Worm (Caenorhabditis elegans) whole organism, L4 larva: ENCODE results near the gene fbxa-32.

Source experiments
- D1046.2 ChIP-seq: fragments of 200-800 bp; sonication (Bioruptor generic); IDR thresholded peaks from 2 replicates; pipeline ENCODE4 v1.3.6; 2022; ENCODE audit warnings: missing genetic modification characterization, missing compliant biosample characterization
- R02D3.7 ChIP-seq: fragments of 150-350 bp; sonication (generic microtip); optimal IDR thresholded peaks from 3 replicates; lab custom pipeline; 2014; ENCODE audit warnings: missing biosample characterization, missing genetic modification characterization
- T26A8.4 ChIP-seq: fragments of 200-800 bp; sonication (Bioruptor generic); IDR thresholded peaks from 2 replicates; pipeline ENCODE4 v1.3.6; 2022; ENCODE audit warnings: missing genetic modification characterization, missing compliant biosample characterization
- Y105C5A.15 ChIP-seq: fragments of 200-800 bp; sonication (Bioruptor generic); IDR thresholded peaks from 2 replicates; pipeline ENCODE4 v1.3.6; 2022; ENCODE audit warnings: missing genetic modification characterization, missing compliant biosample characterization
- Y5F2A.4 ChIP-seq: fragments of 200-800 bp; sonication (Bioruptor generic); optimal IDR thresholded peaks from 2 replicates; lab custom pipeline; 2018; ENCODE audit warnings: mild to moderate bottlenecking, missing genetic modification characterization, missing compliant biosample characterization
- ZK546.5 ChIP-seq, 2 experiments: sonication (generic microtip); optimal IDR thresholded peaks; 2 replicates each; lab custom pipeline; 2017; ENCODE audit warnings: missing biosample characterization in 2 of 2, missing genetic modification characterization in 2 of 2
- ama-1 ChIP-seq: fragments of 150-350 bp; optimal IDR thresholded peaks from 2 replicates; lab custom pipeline; 2014; ENCODE audit warnings: inconsistent platforms, mixed read lengths
- arid-1 ChIP-seq: fragments of 200-800 bp; sonication (Bioruptor generic); conservative IDR thresholded peaks from 2 replicates; pipeline ENCODE4 v1.3.6; 2022; ENCODE audit warnings: missing genetic modification reagents, missing genetic modification characterization, missing compliant biosample characterization
- ceh-20 ChIP-seq: fragments of 200-800 bp; sonication (Bioruptor generic); IDR thresholded peaks from 2 replicates; pipeline ENCODE4 v1.3.6; 2022; ENCODE audit warnings: missing genetic modification reagents, missing genetic modification characterization, missing compliant biosample characterization
- dmd-9 ChIP-seq: fragments of 200-800 bp; sonication (Bioruptor generic); IDR thresholded peaks from 2 replicates; pipeline ENCODE4 v1.3.6; 2022; ENCODE audit warnings: missing genetic modification reagents, missing genetic modification characterization, missing compliant biosample characterization
- fos-1 ChIP-seq: fragments of 150-350 bp; optimal IDR thresholded peaks from 2 replicates; lab custom pipeline; 2014; ENCODE audit warnings: missing biosample characterization, missing genetic modification characterization
- gei-8 ChIP-seq: fragments of 200-800 bp; sonication (Bioruptor generic); optimal IDR thresholded peaks from 2 replicates; lab custom pipeline; 2018; ENCODE audit warnings: mild to moderate bottlenecking, missing genetic modification characterization, missing compliant biosample characterization
- hif-1 ChIP-seq, 2 experiments: sonication (generic microtip); optimal IDR thresholded peaks; 2 replicates each; lab custom pipeline; 2016 to 2017; ENCODE audit warnings: missing compliant biosample characterization in 2 of 2, missing genetic modification characterization in 2 of 2, missing genetic modification reagents in 2 of 2, missing genotype in 2 of 2, mild to moderate bottlenecking in 1 of 2
- hlh-30 ChIP-seq: sonication (generic microtip); optimal IDR thresholded peaks from 2 replicates; lab custom pipeline; 2017; ENCODE audit warnings: antibody characterized with exemption, mild to moderate bottlenecking, missing genetic modification characterization, missing compliant biosample characterization; ENCODE audit not compliant: insufficient read depth
- hmg-1.1 ChIP-seq: fragments of 200-800 bp; sonication (Bioruptor generic); IDR thresholded peaks from 2 replicates; pipeline ENCODE4 v1.3.6; 2022; ENCODE audit warnings: missing genetic modification reagents, missing genetic modification characterization, missing compliant biosample characterization
- jun-1 ChIP-seq: fragments of 150-350 bp; optimal IDR thresholded peaks from 2 replicates; lab custom pipeline; 2014; ENCODE audit warnings: missing biosample characterization, missing genetic modification reagents, missing genetic modification characterization
- lim-7 ChIP-seq: fragments of 200-800 bp; sonication (Bioruptor generic); IDR thresholded peaks from 2 replicates; pipeline ENCODE4 v1.3.6; 2022; ENCODE audit warnings: missing genetic modification characterization, missing compliant biosample characterization
- lin-1 ChIP-seq: fragments of 200-800 bp; sonication (Bioruptor generic); IDR thresholded peaks from 2 replicates; pipeline ENCODE4 v1.3.6; 2022; ENCODE audit warnings: missing genetic modification reagents, missing genetic modification characterization, missing compliant biosample characterization
- lin-13 ChIP-seq: fragments of 150-350 bp; optimal IDR thresholded peaks from 2 replicates; lab custom pipeline; 2014; ENCODE audit warnings: missing biosample characterization, missing genetic modification reagents, missing genetic modification characterization
- lin-15B ChIP-seq: fragments of 150-350 bp; sonication (generic microtip); optimal IDR thresholded peaks from 3 replicates; lab custom pipeline; 2014; ENCODE audit warnings: missing biosample characterization, missing genetic modification characterization
- lin-38 ChIP-seq: fragments of 200-800 bp; sonication (Bioruptor generic); IDR thresholded peaks from 2 replicates; pipeline ENCODE4 v1.3.6; 2022; ENCODE audit warnings: missing genetic modification reagents, missing genetic modification characterization, missing compliant biosample characterization
- lin-39 ChIP-seq: fragments of 150-350 bp; optimal IDR thresholded peaks from 2 replicates; lab custom pipeline; 2014; ENCODE audit warnings: missing biosample characterization, missing genetic modification reagents, missing genetic modification characterization
- lsy-2 ChIP-seq, 2 experiments: fragments of 150-350 bp in 1 of 2; sonication (generic microtip) in 1 of 2; optimal IDR thresholded peaks; 2 replicates each; lab custom pipeline; 2014 to 2017; ENCODE audit warnings: missing biosample characterization in 2 of 2, missing genetic modification characterization in 2 of 2
- madf-5 ChIP-seq, 2 experiments: fragments of 200-800 bp; sonication (Bioruptor generic); IDR thresholded peaks; 2 replicates each; pipeline ENCODE4 v1.3.6; 2022; ENCODE audit warnings: missing compliant biosample characterization in 2 of 2, missing genetic modification characterization in 2 of 2
- mdt-29 ChIP-seq: fragments of 200-800 bp; sonication (Bioruptor generic); IDR thresholded peaks from 2 replicates; pipeline ENCODE4 v1.3.6; 2022; ENCODE audit warnings: missing genetic modification reagents, missing genetic modification characterization, missing compliant biosample characterization
- mep-1 ChIP-seq: fragments of 150-350 bp; sonication (generic microtip); optimal IDR thresholded peaks from 3 replicates; lab custom pipeline; 2014; ENCODE audit warnings: missing biosample characterization, missing genetic modification characterization
- mes-2 ChIP-seq: sonication (generic microtip); optimal IDR thresholded peaks from 2 replicates; lab custom pipeline; 2016; ENCODE audit warnings: missing genotype, mild to moderate bottlenecking, missing genetic modification characterization, missing compliant biosample characterization; ENCODE audit not compliant: poor library complexity, severe bottlenecking
- nhr-10 ChIP-seq: fragments of 150-350 bp; optimal IDR thresholded peaks from 2 replicates; lab custom pipeline; 2014; ENCODE audit warnings: missing biosample characterization, missing genetic modification characterization
- nhr-102 ChIP-seq: sonication (generic microtip); optimal IDR thresholded peaks from 2 replicates; lab custom pipeline; 2016; ENCODE audit warnings: mild to moderate bottlenecking, missing genetic modification characterization, moderate library complexity, missing compliant biosample characterization
- nhr-11 ChIP-seq: fragments of 150-350 bp; optimal IDR thresholded peaks from 2 replicates; lab custom pipeline; 2014; ENCODE audit warnings: missing biosample characterization, missing genetic modification characterization
- nhr-237 ChIP-seq: sonication (generic microtip); optimal IDR thresholded peaks from 2 replicates; lab custom pipeline; 2017; ENCODE audit warnings: missing biosample characterization, missing genetic modification characterization
- nhr-25 ChIP-seq: sonication (generic microtip); optimal IDR thresholded peaks from 2 replicates; lab custom pipeline; 2017; ENCODE audit warnings: missing genetic modification characterization, mild to moderate bottlenecking, missing compliant biosample characterization, antibody characterized with exemption, moderate library complexity, borderline replicate concordance; ENCODE audit not compliant: insufficient read depth
- nhr-28 ChIP-seq: fragments of 150-350 bp; optimal IDR thresholded peaks from 2 replicates; lab custom pipeline; 2014; ENCODE audit warnings: missing biosample characterization, missing genetic modification characterization
- nhr-41 ChIP-seq: fragments of 200-800 bp; sonication (Bioruptor generic); IDR thresholded peaks from 2 replicates; pipeline ENCODE4 v1.3.6; 2022; ENCODE audit warnings: missing genetic modification reagents, missing genetic modification characterization, missing compliant biosample characterization
- nhr-6 ChIP-seq: fragments of 150-350 bp; optimal IDR thresholded peaks from 2 replicates; lab custom pipeline; 2014; ENCODE audit warnings: missing biosample characterization, missing genetic modification characterization
- nhr-76 ChIP-seq: fragments of 150-350 bp; optimal IDR thresholded peaks from 2 replicates; lab custom pipeline; 2014; ENCODE audit warnings: missing biosample characterization, missing genetic modification characterization
- nhr-77 ChIP-seq: fragments of 150-350 bp; optimal IDR thresholded peaks from 2 replicates; lab custom pipeline; 2014; ENCODE audit warnings: missing biosample characterization, missing genetic modification characterization
- php-3 ChIP-seq: fragments of 200-800 bp; sonication (Bioruptor generic); IDR thresholded peaks from 2 replicates; pipeline ENCODE4 v1.3.6; 2022; ENCODE audit warnings: missing genetic modification reagents, missing genetic modification characterization, missing compliant biosample characterization
- pqm-1 ChIP-seq: sonication (generic microtip); optimal IDR thresholded peaks from 2 replicates; lab custom pipeline; 2017; ENCODE audit warnings: missing biosample characterization, missing genetic modification characterization
- rbr-2 ChIP-seq: sonication (generic microtip); optimal IDR thresholded peaks from 2 replicates; lab custom pipeline; 2016; ENCODE audit warnings: missing genotype, missing genetic modification characterization, missing compliant biosample characterization
- snpc-1.2 ChIP-seq: fragments of 200-800 bp; sonication (Bioruptor generic); IDR thresholded peaks from 2 replicates; pipeline ENCODE4 v1.3.6; 2022; ENCODE audit warnings: missing genetic modification reagents, missing genetic modification characterization, missing compliant biosample characterization
- spr-1 ChIP-seq: sonication (generic microtip); optimal IDR thresholded peaks from 2 replicates; lab custom pipeline; 2016; ENCODE audit warnings: mild to moderate bottlenecking, missing genetic modification characterization, missing compliant biosample characterization
- spr-3 ChIP-seq: fragments of 200-800 bp; sonication (Bioruptor generic); optimal IDR thresholded peaks from 2 replicates; lab custom pipeline; 2018; ENCODE audit warnings: mild to moderate bottlenecking, missing genetic modification characterization, missing compliant biosample characterization
- tag-97 ChIP-seq: fragments of 200-800 bp; sonication (Bioruptor generic); IDR thresholded peaks from 2 replicates; pipeline ENCODE4 v1.3.6; 2022; ENCODE audit warnings: missing genetic modification characterization, missing compliant biosample characterization
- tra-1 ChIP-seq: fragments of 200-800 bp; sonication (Bioruptor generic); IDR thresholded peaks from 2 replicates; pipeline ENCODE4 v1.3.6; 2022; ENCODE audit warnings: missing genetic modification reagents, missing genetic modification characterization, missing compliant biosample characterization
- zag-1 ChIP-seq: fragments of 150-350 bp; optimal IDR thresholded peaks from 2 replicates; lab custom pipeline; 2014; ENCODE audit warnings: missing biosample characterization, missing genetic modification characterization
- zip-11 ChIP-seq: fragments of 200-800 bp; sonication (Bioruptor generic); IDR thresholded peaks from 2 replicates; pipeline ENCODE4 v1.3.6; 2022; ENCODE audit warnings: missing genetic modification characterization, missing compliant biosample characterization

fbxa-32 gene

DNA sequence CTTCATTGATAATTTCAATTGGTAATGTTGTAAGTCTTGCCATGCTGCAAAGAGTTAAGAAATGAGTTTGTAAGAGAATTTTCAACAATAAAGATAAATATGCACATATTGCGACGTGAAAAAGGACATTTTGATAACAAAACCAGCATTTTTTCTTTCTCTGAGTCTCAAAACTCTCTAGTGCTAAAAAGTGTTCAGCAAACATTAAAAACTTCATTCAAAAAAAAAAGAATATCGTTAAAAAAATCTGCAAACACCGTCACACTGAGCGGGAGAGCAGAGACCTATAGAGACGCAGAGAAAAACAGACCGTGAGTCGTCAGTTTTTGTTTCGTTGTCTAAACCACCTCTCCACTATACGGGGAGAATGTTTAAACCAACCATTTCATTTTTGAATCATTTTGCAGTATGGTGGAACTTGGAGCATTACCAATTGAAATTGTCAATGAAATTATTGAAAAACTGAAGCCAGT lies 19.9 kb downstream of the fbxa-32 start, which contains the start of the genes fbxa-76 and fbxa-77 (continued):
- TF ChIP-seq lin-1 (GFP tag; lab: Robert Waterston, UW) (0 out of 2 replicates have a peak, but pooled peaks have one; percentile 32), php-3 (GFP tag; lab: Robert Waterston, UW) (peak; percentile 52; the same call in 1 of the 2 replicates), zag-1 (no peak), hif-1 (tag; optimal IDR thresholded peaks at IDR 0.05; lab: Kevin White, UChicago) (peak in 1 of 2 experiments; percentile 25), Y5F2A.4 (GFP tag; lab: Kevin White, UChicago) (no peak), hmg-1.1 (GFP tag; lab: Robert Waterston, UW) (0 out of 2 replicates have a peak, but pooled peaks have one; percentile 26), nhr-102 (tag; lab: Kevin White, UChicago) (no peak), spr-3 (GFP tag; lab: Kevin White, UChicago) (no peak), rbr-2 (tag; lab: Kevin White, UChicago) (no peak), gei-8 (GFP tag; lab: Kevin White, UChicago) (no peak), nhr-41 (GFP tag; lab: Robert Waterston, UW) (no peak), ZK546.5 (tag; optimal IDR thresholded peaks at IDR 0.05; lab: Kevin White, UChicago) (no peak), lin-38 (GFP tag; lab: Robert Waterston, UW) (no peak), mep-1 (tag; lab: Kevin White, UChicago) (peak; percentile 33), Y105C5A.15 (GFP tag; lab: Robert Waterston, UW) (no peak), lim-7 (GFP tag; lab: Robert Waterston, UW) (no peak), lin-39 (tag; lab: Kevin White, UChicago) (no peak), nhr-77 (tag; lab: Kevin White, UChicago) (peak; percentile 6), nhr-25 (no peak), nhr-237 (tag; lab: Kevin White, UChicago) (no peak), T26A8.4 (GFP tag; lab: Robert Waterston, UW) (no peak), madf-5 (GFP tag; IDR thresholded peaks at IDR 0.05; lab: Robert Waterston, UW) (no peak), ceh-20 (no peak), D1046.2 (GFP tag; lab: Robert Waterston, UW) (no peak), hlh-30 (tag; lab: Kevin White, UChicago) (peak; percentile 23), nhr-28 (peak; percentile 27), snpc-1.2 (no peak), nhr-10 (tag; lab: Kevin White, UChicago) (no peak), fos-1 (no peak), mes-2 (tag; lab: Kevin White, UChicago) (peak; percentile 70), arid-1 (GFP tag; lab: Robert Waterston, UW) (no peak), nhr-76 (tag; lab: Kevin White, UChicago) (no peak), mdt-29 (GFP tag; lab: Robert Waterston, UW) (no peak), pqm-1 (tag; lab: Kevin White, UChicago) (peak; percentile 40), R02D3.7 (tag; lab: Kevin White, UChicago) (no peak), lsy-2 (tag; optimal IDR thresholded peaks at IDR 0.05; lab: Kevin White, UChicago) (peak in 1 of 2 experiments; percentile 60), nhr-11 (tag; lab: Kevin White, UChicago) (no peak), zip-11 (GFP tag; lab: Robert Waterston, UW) (no peak), tag-97 (no peak), lin-13 (no peak), ama-1 (lab: Kevin White, UChicago) (no peak), nhr-6 (no peak), jun-1 (no peak), lin-15B (tag; lab: Kevin White, UChicago) (no peak), spr-1 (tag; lab: Kevin White, UChicago) (no peak), dmd-9 (GFP tag; lab: Robert Waterston, UW) (no peak), tra-1 (GFP tag; lab: Robert Waterston, UW) (0 out of 2 replicates have a peak, but pooled peaks have one; percentile 13)
